Fruit fly (Drosophila melanogaster) whole organism, embryonic: ENCODE results near the gene egh.

Experiments used
- Atf3 ChIP-seq: fragments of 200-800 bp; sonication (Bioruptor generic); optimal IDR thresholded peaks from 3 replicates; lab custom pipeline; 2016; ENCODE audit warnings: missing biosample characterization, missing genetic modification characterization
- CG10321 ChIP-seq: fragments of 200-800 bp; sonication (Bioruptor generic); IDR thresholded peaks from 2 replicates; pipeline ENCODE4 v1.3.6; 2022; ENCODE audit warnings: missing biosample characterization, missing genetic modification characterization
- CG11456 ChIP-seq: fragments of 200-800 bp; sonication (Bioruptor generic); IDR thresholded peaks from 3 replicates; pipeline ENCODE4 v1.3.6; 2022; ENCODE audit warnings: missing biosample characterization, missing genetic modification characterization
- CG12155 ChIP-seq: fragments of 200-800 bp; sonication (Bioruptor generic); optimal IDR thresholded peaks from 3 replicates; lab custom pipeline; 2016; ENCODE audit warnings: missing biosample characterization, missing genetic modification characterization
- CG12219 ChIP-seq: fragments of 200-800 bp; sonication (Bioruptor generic); optimal IDR thresholded peaks from 3 replicates; lab custom pipeline; 2018; ENCODE audit warnings: missing biosample characterization, mild to moderate bottlenecking, missing genetic modification characterization
- CG12659 ChIP-seq: fragments of 200-800 bp; sonication (Bioruptor generic); optimal IDR thresholded peaks from 3 replicates; lab custom pipeline; 2017; ENCODE audit warnings: mild to moderate bottlenecking, missing biosample characterization, missing genetic modification reagents, missing genetic modification characterization
- CG13296 ChIP-seq: fragments of 200-800 bp; sonication (Bioruptor generic); optimal IDR thresholded peaks from 3 replicates; lab custom pipeline; 2018; ENCODE audit warnings: missing biosample characterization, mild to moderate bottlenecking, missing genetic modification characterization
- CG15696 ChIP-seq: fragments of 200-800 bp; sonication (Bioruptor generic); optimal IDR thresholded peaks from 2 replicates; lab custom pipeline; 2019; ENCODE audit warnings: missing biosample characterization, mild to moderate bottlenecking, missing genetic modification characterization, moderate library complexity
- CG17568 ChIP-seq: fragments of 200-800 bp; sonication (Bioruptor generic); optimal IDR thresholded peaks from 2 replicates; lab custom pipeline; 2018; ENCODE audit warnings: missing biosample characterization, mild to moderate bottlenecking, missing genetic modification characterization, moderate library complexity
- CG30403 ChIP-seq: fragments of 200-800 bp; sonication (Bioruptor generic); optimal IDR thresholded peaks from 3 replicates; lab custom pipeline; 2016; ENCODE audit warnings: missing biosample characterization, missing genetic modification characterization
- CG31224 ChIP-seq: fragments of 200-800 bp; sonication (Bioruptor generic); IDR thresholded peaks from 2 replicates; pipeline ENCODE4 v1.3.6; 2022; ENCODE audit warnings: missing biosample characterization, missing genetic modification characterization
- CG42726 ChIP-seq: fragments of 200-800 bp; sonication (Bioruptor generic); IDR thresholded peaks from 2 replicates; pipeline ENCODE4 v1.3.6; 2022; ENCODE audit warnings: missing biosample characterization, missing genetic modification characterization; ENCODE audit not compliant: partially characterized antibody
- CG7372 ChIP-seq: fragments of 200-800 bp; sonication (Bioruptor generic); IDR thresholded peaks from 2 replicates; pipeline ENCODE4 v1.3.6; 2022; ENCODE audit warnings: missing biosample characterization, missing genetic modification characterization
- CG8359 ChIP-seq: fragments of 200-800 bp; sonication (Bioruptor generic); optimal IDR thresholded peaks from 2 replicates; lab custom pipeline; 2017; ENCODE audit warnings: missing biosample characterization, mild to moderate bottlenecking, missing genetic modification characterization, borderline replicate concordance
- CG9727 ChIP-seq: fragments of 200-800 bp; sonication (Bioruptor generic); optimal IDR thresholded peaks from 3 replicates; lab custom pipeline; 2017; ENCODE audit warnings: missing biosample characterization, mild to moderate bottlenecking, missing genetic modification characterization
- Camta ChIP-seq: fragments of 200-800 bp; sonication (Bioruptor generic); optimal IDR thresholded peaks from 2 replicates; lab custom pipeline; 2016; ENCODE audit warnings: missing biosample characterization, missing genetic modification characterization
- D ChIP-seq, 2 experiments: fragments of 200-800 bp in 1 of 2; fragments of >200 bp in 1 of 2; sonication (Bioruptor generic) in 1 of 2; optimal IDR thresholded peaks; 2 replicates in 1 of 2; 3 replicates in 1 of 2; lab custom pipeline; 2017; ENCODE audit warnings: mild to moderate bottlenecking in 1 of 2, missing biosample characterization in 1 of 2, missing genetic modification characterization in 1 of 2, missing genetic modification reagents in 1 of 2
- Dek ChIP-seq: fragments of 200-800 bp; sonication (Bioruptor generic); optimal IDR thresholded peaks from 3 replicates; lab custom pipeline; 2019; ENCODE audit warnings: missing biosample characterization, mild to moderate bottlenecking, missing genetic modification characterization, moderate library complexity
- Drgx ChIP-seq: fragments of 200-800 bp; sonication (Bioruptor generic); IDR thresholded peaks from 2 replicates; pipeline ENCODE4 v1.3.6; 2022; ENCODE audit warnings: missing biosample characterization, missing genetic modification characterization
- Elba2 ChIP-seq: fragments of 200-800 bp; sonication (Bioruptor generic); optimal IDR thresholded peaks from 3 replicates; lab custom pipeline; 2016; ENCODE audit warnings: missing biosample characterization, missing genetic modification characterization
- GATAe ChIP-seq: fragments of 200-800 bp; sonication (Bioruptor generic); conservative IDR thresholded peaks from 2 replicates; pipeline ENCODE4 v1.3.6; 2022; ENCODE audit warnings: missing biosample characterization, missing genetic modification characterization
- H15 ChIP-seq: fragments of 200-800 bp; sonication (Bioruptor generic); IDR thresholded peaks from 3 replicates; pipeline ENCODE4 v1.3.6; 2022; ENCODE audit warnings: missing biosample characterization, missing genetic modification characterization
- Lpt ChIP-seq: fragments of >200 bp; optimal IDR thresholded peaks from 2 replicates; lab custom pipeline; 2018; ENCODE audit warnings: missing biosample characterization, missing genetic modification characterization
- Max ChIP-seq: fragments of 200-800 bp; sonication (Bioruptor generic); optimal IDR thresholded peaks from 2 replicates; lab custom pipeline; 2016; ENCODE audit warnings: missing biosample characterization, mild to moderate bottlenecking, missing genetic modification characterization
- Meics ChIP-seq: fragments of 200-800 bp; sonication (Bioruptor generic); optimal IDR thresholded peaks from 2 replicates; lab custom pipeline; 2017; ENCODE audit warnings: missing biosample characterization, mild to moderate bottlenecking, missing genetic modification characterization
- NC2β ChIP-seq: fragments of 200-800 bp; sonication (Bioruptor generic); optimal IDR thresholded peaks from 2 replicates; lab custom pipeline; 2016; ENCODE audit warnings: missing biosample characterization, missing genetic modification characterization
- Opbp ChIP-seq: fragments of 200-800 bp; sonication (Bioruptor generic); IDR thresholded peaks from 3 replicates; pipeline ENCODE4 v1.3.6; 2022; ENCODE audit warnings: missing biosample characterization, missing genetic modification characterization; ENCODE audit not compliant: partially characterized antibody
- Ravus ChIP-seq: fragments of 200-800 bp; sonication (Bioruptor generic); IDR thresholded peaks from 2 replicates; pipeline ENCODE4 v1.3.6; 2022; ENCODE audit warnings: missing biosample characterization, missing genetic modification characterization
- Sox100B ChIP-seq: fragments of 200-800 bp; sonication (Bioruptor generic); optimal IDR thresholded peaks from 3 replicates; lab custom pipeline; 2018; ENCODE audit warnings: missing biosample characterization, mild to moderate bottlenecking, missing genetic modification characterization
- Sox102F ChIP-seq: fragments of 200-800 bp; sonication (Bioruptor generic); optimal IDR thresholded peaks from 2 replicates; lab custom pipeline; 2018; ENCODE audit warnings: missing biosample characterization, mild to moderate bottlenecking, missing genetic modification characterization, moderate library complexity
- Sry-δ ChIP-seq: fragments of 200-800 bp; sonication (Bioruptor generic); optimal IDR thresholded peaks from 2 replicates; lab custom pipeline; 2016; ENCODE audit warnings: missing biosample characterization, missing genetic modification characterization
- Tbp ChIP-seq: fragments of >200 bp; optimal IDR thresholded peaks from 2 replicates; lab custom pipeline; 2018; ENCODE audit warnings: missing biosample characterization, missing genetic modification characterization
- Vsx1 ChIP-seq: fragments of 200-800 bp; sonication (Bioruptor generic); optimal IDR thresholded peaks from 2 replicates; lab custom pipeline; 2017; ENCODE audit warnings: missing biosample characterization, mild to moderate bottlenecking, missing genetic modification characterization, missing genetic modification reagents
- Xrp1 ChIP-seq: fragments of 200-800 bp; sonication (Bioruptor generic); IDR thresholded peaks from 2 replicates; pipeline ENCODE4 v1.3.6; 2022; ENCODE audit warnings: missing biosample characterization, missing genetic modification characterization
- bigmax ChIP-seq: fragments of 200-800 bp; sonication (Bioruptor generic); optimal IDR thresholded peaks from 2 replicates; lab custom pipeline; 2018; ENCODE audit warnings: missing biosample characterization, mild to moderate bottlenecking, missing genetic modification characterization
- dysf ChIP-seq: fragments of 200-800 bp; sonication (Bioruptor generic); IDR thresholded peaks from 3 replicates; pipeline ENCODE4 v1.3.6; 2022; ENCODE audit warnings: missing biosample characterization, missing genetic modification characterization
- ems ChIP-seq: fragments of 200-800 bp; sonication (Bioruptor generic); optimal IDR thresholded peaks from 3 replicates; lab custom pipeline; 2016; ENCODE audit warnings: missing biosample characterization, missing genetic modification characterization
- fd64A ChIP-seq: fragments of 200-800 bp; sonication (Bioruptor generic); optimal IDR thresholded peaks from 3 replicates; lab custom pipeline; 2018; ENCODE audit warnings: missing biosample characterization, mild to moderate bottlenecking, missing genetic modification characterization
- fru ChIP-seq: fragments of >200 bp; optimal IDR thresholded peaks from 2 replicates; lab custom pipeline; 2017
- gsb ChIP-seq: fragments of 200-800 bp; sonication (Bioruptor generic); IDR thresholded peaks from 2 replicates; pipeline ENCODE4 v1.3.6; 2022; ENCODE audit warnings: missing biosample characterization, missing genetic modification characterization
- gsb-n ChIP-seq: fragments of 200-800 bp; sonication (Bioruptor generic); optimal IDR thresholded peaks from 3 replicates; lab custom pipeline; 2018; ENCODE audit warnings: missing biosample characterization, mild to moderate bottlenecking, missing genetic modification characterization
- hb ChIP-seq: fragments of 200-800 bp; sonication (Bioruptor generic); IDR thresholded peaks from 3 replicates; pipeline ENCODE4 v1.3.6; 2022; ENCODE audit warnings: missing biosample characterization, missing genetic modification characterization; ENCODE audit not compliant: partially characterized antibody
- hbn ChIP-seq: fragments of 200-800 bp; sonication (Bioruptor generic); IDR thresholded peaks from 2 replicates; pipeline ENCODE4 v1.3.6; 2022; ENCODE audit warnings: missing biosample characterization, missing genetic modification characterization; ENCODE audit not compliant: partially characterized antibody
- lmd ChIP-seq: fragments of 200-800 bp; sonication (Bioruptor generic); IDR thresholded peaks from 2 replicates; pipeline ENCODE4 v1.3.6; 2022; ENCODE audit warnings: missing biosample characterization, missing genetic modification characterization
- lola ChIP-seq, 3 experiments: fragments of >200 bp in 2 of 3; fragments of 200-800 bp in 1 of 3; sonication (Bioruptor generic) in 1 of 3; optimal IDR thresholded peaks; 2 replicates each; lab custom pipeline; 2017 to 2019; ENCODE audit warnings: missing biosample characterization in 3 of 3, missing genetic modification characterization in 3 of 3, mild to moderate bottlenecking in 1 of 3, moderate library complexity in 1 of 3
- maf-S ChIP-seq: fragments of 200-800 bp; sonication (Bioruptor generic); optimal IDR thresholded peaks from 2 replicates; lab custom pipeline; 2016; ENCODE audit warnings: missing biosample characterization, missing genetic modification characterization
- pho ChIP-seq: fragments of 200-800 bp; sonication (Bioruptor generic); optimal IDR thresholded peaks from 2 replicates; lab custom pipeline; 2016; ENCODE audit warnings: missing biosample characterization, missing genetic modification characterization
- phol ChIP-seq: fragments of 200-800 bp; sonication (Bioruptor generic); optimal IDR thresholded peaks from 3 replicates; lab custom pipeline; 2018; ENCODE audit warnings: missing biosample characterization, mild to moderate bottlenecking, missing genetic modification characterization, moderate library complexity
- ro ChIP-seq: fragments of 200-800 bp; sonication (Bioruptor generic); IDR thresholded peaks from 2 replicates; pipeline ENCODE4 v1.3.6; 2022; ENCODE audit warnings: missing biosample characterization, missing genetic modification characterization
- run ChIP-seq: fragments of 200-800 bp; sonication (Bioruptor generic); optimal IDR thresholded peaks from 3 replicates; lab custom pipeline; 2018; ENCODE audit warnings: missing biosample characterization, mild to moderate bottlenecking, missing genetic modification characterization
- zen2 ChIP-seq: fragments of 200-800 bp; sonication (Bioruptor generic); IDR thresholded peaks from 3 replicates; pipeline ENCODE4 v1.3.6; 2022; ENCODE audit warnings: missing biosample characterization, missing genetic modification characterization; ENCODE audit not compliant: partially characterized antibody

Gene egh

DNA sequence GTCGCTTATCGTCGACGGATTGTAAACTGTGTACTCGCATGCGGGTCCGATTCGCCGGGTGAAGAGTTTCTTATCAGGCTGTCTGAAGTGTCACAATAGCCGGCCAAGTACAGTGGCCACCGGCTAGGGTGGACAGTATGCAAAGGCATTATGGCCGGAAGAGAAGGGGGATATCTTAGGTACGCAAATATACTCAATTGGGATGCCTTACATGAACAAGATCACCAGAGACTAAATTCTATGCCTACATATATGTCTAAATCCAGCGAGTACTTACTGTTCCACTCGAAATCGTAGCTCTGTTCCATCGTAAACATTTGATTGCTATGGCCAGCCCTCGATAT, 5.4 kb downstream of the egh start (continued):
- TF ChIP-seq Opbp (no peak), lola (GFP tag; optimal IDR thresholded peaks at IDR 0.05; lab: Kevin White, UChicago) (peak in 1 of 3 experiments; percentile 54), ems (GFP tag; lab: Kevin White, UChicago) (peak; percentile 83), CG9727 (GFP tag; lab: Kevin White, UChicago) (peak; percentile 87), CG12219 (GFP tag; lab: Kevin White, UChicago) (peak; percentile 92), hb (no peak), zen2 (GFP tag; lab: Robert Waterston, UW) (no peak), dysf (GFP tag; lab: Robert Waterston, UW) (peak; percentile 97), Sry-δ (GFP tag; lab: Kevin White, UChicago) (peak; percentile 61), Ravus (GFP tag; lab: Robert Waterston, UW) (peak; percentile 82), ro (GFP tag; lab: Robert Waterston, UW) (peak; percentile 71), Elba2 (GFP tag; lab: Kevin White, UChicago) (peak; percentile 7), CG31224 (GFP tag; lab: Robert Waterston, UW) (peak; percentile 91), CG15696 (tag; lab: Kevin White, UChicago) (peak; percentile 69), CG30403 (GFP tag; lab: Kevin White, UChicago) (peak; percentile 90), CG17568 (GFP tag; lab: Kevin White, UChicago) (no peak), Sox100B (GFP tag; lab: Kevin White, UChicago) (no peak), NC2β (GFP tag; lab: Kevin White, UChicago) (peak; percentile 73), GATAe (GFP tag; lab: Robert Waterston, UW) (peak; percentile 98), fd64A (peak; percentile 56), Vsx1 (GFP tag; lab: Kevin White, UChicago) (peak; percentile 65), Atf3 (GFP tag; lab: Kevin White, UChicago) (peak; percentile 78), CG13296 (peak; percentile 86), Sox102F (peak; percentile 87), CG10321 (GFP tag; lab: Robert Waterston, UW) (peak; percentile 66), Tbp (GFP tag; lab: Kevin White, UChicago) (no peak), CG12155 (GFP tag; lab: Kevin White, UChicago) (peak; percentile 90), Drgx (GFP tag; lab: Robert Waterston, UW) (peak; percentile 92), pho (GFP tag; lab: Kevin White, UChicago) (peak; percentile 90), CG12659 (peak; percentile 93), CG7372 (GFP tag; lab: Robert Waterston, UW) (peak; percentile 91), H15 (GFP tag; lab: Robert Waterston, UW) (peak; percentile 94), CG42726 (GFP tag; lab: Robert Waterston, UW) (no peak), Meics (peak; percentile 95), maf-S (peak; percentile 88), Max (peak; percentile 81), Lpt (no peak), run (tag; lab: Kevin White, UChicago) (peak; percentile 66), Camta (GFP tag; lab: Kevin White, UChicago) (peak; percentile 86), CG8359 (GFP tag; lab: Kevin White, UChicago) (peak; percentile 68), Xrp1 (GFP tag; lab: Robert Waterston, UW) (peak; percentile 93), gsb (GFP tag; lab: Robert Waterston, UW) (peak; percentile 90), bigmax (no peak), hbn (GFP tag; lab: Robert Waterston, UW) (no peak), fru (lab: Kevin White, UChicago) (no peak), D (optimal IDR thresholded peaks at IDR 0.05; lab: Kevin White, UChicago) (no peak), D (GFP tag; optimal IDR thresholded peaks at IDR 0.05; lab: Kevin White, UChicago) (peak; percentile 69), phol (tag; lab: Kevin White, UChicago) (peak; percentile 80), lmd (GFP tag; lab: Robert Waterston, UW) (peak; percentile 96), Dek (tag; lab: Kevin White, UChicago) (peak; percentile 89), gsb-n (peak; percentile 29), CG11456 (peak; percentile 98)
